Fruit fly (Drosophila melanogaster): Measurements from ENCODE around the gene dnk.

dnk gene

dm6 chr3R:19024761-19025160 is 44.0 kb downstream of the dnk start, which contains the start of gene CG14285:
Gene CG14285, plus strand, starts transcription at chr3R:19025099.
- no peak for TF ChIP-seq CG17801 (GFP tag; optimal IDR thresholded peaks at IDR 0.05; ENCODE audit: partially characterized antibody)

dm6 chr3R:19027165-19027564 is 46.4 kb downstream of the dnk start, which contains the start of gene NP15.6:
Gene NP15.6, plus strand, starts transcription at chr3R:19027368.
- TF ChIP-seq CG17801 (GFP tag; optimal IDR thresholded peaks at IDR 0.05; ENCODE audit: partially characterized antibody) = no peak

- peak; percentile 74 for TF ChIP-seq CG17801 (GFP tag; optimal IDR thresholded peaks at IDR 0.05; ENCODE audit: partially characterized antibody)
These were observed 48.0 kb downstream of the dnk start, which contains the start of the genes GatA and P5cr for dm6 chr3R:19028758-19029157. Gene GatA, minus strand, starts transcription at chr3R:19028857. Gene P5cr, plus strand, starts transcription at chr3R:19028931.

dm6 chr3R:19031210-19031609 is 50.4 kb downstream of the dnk start, which contains the start of the genes Prp18 and CG6013:
Gene Prp18, minus strand, starts transcription at chr3R:19031271.
Gene CG6013, plus strand, starts transcription at chr3R:19031503.
- peak; percentile 57 for TF ChIP-seq CG17801 (GFP tag; optimal IDR thresholded peaks at IDR 0.05; ENCODE audit: partially characterized antibody)
